Fruit fly (Drosophila melanogaster) whole organism: ENCODE measurements around the gene Tmtc2.

ENCODE experiments used
- psq ChIP-seq: fragments of >200 bp; optimal IDR thresholded peaks from 2 replicates; lab custom pipeline; 2017
- usp ChIP-seq: fragments of >200 bp; optimal IDR thresholded peaks from 2 replicates; lab custom pipeline; 2017; ENCODE audit warnings: missing biosample characterization, missing genetic modification characterization, mixed read lengths

DNA sequence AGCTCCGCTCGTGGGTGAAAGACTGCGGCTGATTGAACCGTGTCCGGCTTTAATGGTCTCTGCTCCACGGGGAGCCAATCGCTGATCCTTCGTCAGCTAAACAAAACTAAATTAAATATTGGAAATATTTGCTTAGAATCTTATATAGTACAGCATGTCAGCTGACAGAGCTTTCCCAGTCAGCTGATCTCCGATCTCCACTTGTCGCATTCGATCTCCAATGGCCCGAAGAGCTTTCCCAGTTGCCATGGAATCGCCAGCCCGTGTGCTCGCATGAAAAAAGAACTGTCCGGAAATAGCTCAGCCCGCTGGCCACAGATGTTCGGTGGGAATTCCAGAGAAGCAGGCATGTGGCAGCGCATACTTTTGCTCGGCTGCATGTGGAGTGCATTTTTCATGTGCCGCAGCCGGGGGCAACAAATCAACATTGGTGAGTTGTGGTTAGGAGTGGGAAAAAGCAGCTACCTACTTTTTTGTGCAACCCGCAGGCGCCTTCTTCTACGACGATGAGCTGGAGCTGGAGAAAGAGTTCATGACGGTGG, 8.7 kb upstream of the Tmtc2 start, which contains the start of gene GluRIIC:
- no peak for TF ChIP-seq usp (GFP tag; lab: Kevin White, UChicago)
- no peak for TF ChIP-seq psq
